Worm (Caenorhabditis elegans) whole organism, mixed stage, embryonic: ENCODE data around the gene fkb-4.

Experiments
- M03D4.4 ChIP-seq: sonication (generic microtip); optimal IDR thresholded peaks from 2 replicates; lab custom pipeline; 2017; ENCODE audit warnings: mild to moderate bottlenecking, missing genetic modification characterization, missing compliant biosample characterization
- bed-3 ChIP-seq: fragments of 200-800 bp; sonication (Bioruptor generic); optimal IDR thresholded peaks from 3 replicates; lab custom pipeline; 2018; ENCODE audit warnings: mild to moderate bottlenecking, missing genetic modification characterization, moderate library complexity, missing compliant biosample characterization
- blmp-1 ChIP-seq: fragments of 150-350 bp; optimal IDR thresholded peaks from 2 replicates; lab custom pipeline; 2014; ENCODE audit warnings: missing biosample characterization, missing genetic modification characterization
- ceh-43 ChIP-seq: fragments of 200-800 bp; sonication (Bioruptor generic); optimal IDR thresholded peaks from 2 replicates; lab custom pipeline; 2018; ENCODE audit warnings: mild to moderate bottlenecking, missing genetic modification characterization, moderate library complexity, missing compliant biosample characterization
- ceh-83 ChIP-seq: fragments of 200-800 bp; sonication (Bioruptor generic); optimal IDR thresholded peaks from 2 replicates; lab custom pipeline; 2018; ENCODE audit warnings: mild to moderate bottlenecking, missing genetic modification characterization, missing compliant biosample characterization
- ces-1 ChIP-seq: fragments of 150-350 bp; optimal IDR thresholded peaks from 2 replicates; lab custom pipeline; 2014; ENCODE audit warnings: missing biosample characterization, missing genetic modification reagents, missing genetic modification characterization
- cnd-1 ChIP-seq: fragments of 200-800 bp; sonication (Bioruptor generic); optimal IDR thresholded peaks from 2 replicates; lab custom pipeline; 2018; ENCODE audit warnings: mild to moderate bottlenecking, missing genetic modification characterization, missing compliant biosample characterization
- drap-1 ChIP-seq: fragments of 200-800 bp; sonication (Bioruptor generic); optimal IDR thresholded peaks from 3 replicates; lab custom pipeline; 2018; ENCODE audit warnings: mild to moderate bottlenecking, missing genetic modification characterization, missing compliant biosample characterization
- elt-1 ChIP-seq: sonication (generic microtip); optimal IDR thresholded peaks from 2 replicates; lab custom pipeline; 2017; ENCODE audit warnings: missing genetic modification characterization, mild to moderate bottlenecking, missing compliant biosample characterization, antibody characterized with exemption, moderate library complexity, borderline replicate concordance; ENCODE audit not compliant: insufficient read depth
- flh-1 ChIP-seq: fragments of 200-800 bp; sonication (Bioruptor generic); optimal IDR thresholded peaks from 2 replicates; lab custom pipeline; 2018; ENCODE audit warnings: mild to moderate bottlenecking, missing genetic modification characterization, moderate library complexity, missing compliant biosample characterization
- ham-2 ChIP-seq: fragments of 200-800 bp; sonication (Bioruptor generic); optimal IDR thresholded peaks from 2 replicates; lab custom pipeline; 2018; ENCODE audit warnings: mild to moderate bottlenecking, missing genetic modification characterization, missing compliant biosample characterization
- hlh-1 ChIP-seq: fragments of 150-350 bp; optimal IDR thresholded peaks from 2 replicates; lab custom pipeline; 2014; ENCODE audit warnings: missing biosample characterization, missing genetic modification reagents, missing genetic modification characterization
- lin-13 ChIP-seq: fragments of 150-350 bp; optimal IDR thresholded peaks from 2 replicates; lab custom pipeline; 2014; ENCODE audit warnings: missing biosample characterization, missing genetic modification characterization
- lsy-2 ChIP-seq: fragments of 150-350 bp; optimal IDR thresholded peaks from 2 replicates; lab custom pipeline; 2014; ENCODE audit warnings: missing biosample characterization, missing genetic modification characterization
- mab-5 ChIP-seq: fragments of 150-350 bp; optimal IDR thresholded peaks from 2 replicates; lab custom pipeline; 2014; ENCODE audit warnings: missing biosample characterization, missing genetic modification characterization
- mep-1 ChIP-seq: fragments of 150-350 bp; optimal IDR thresholded peaks from 2 replicates; lab custom pipeline; 2017; ENCODE audit warnings: missing biosample characterization, missing genetic modification reagents, missing genetic modification characterization, inconsistent platforms
- mls-2 ChIP-seq: sonication (generic microtip); optimal IDR thresholded peaks from 2 replicates; lab custom pipeline; 2016; ENCODE audit warnings: mild to moderate bottlenecking, missing genetic modification characterization, moderate library complexity, missing compliant biosample characterization
- nhr-12 ChIP-seq: fragments of 150-350 bp; optimal IDR thresholded peaks from 2 replicates; lab custom pipeline; 2014; ENCODE audit warnings: missing biosample characterization, missing genetic modification characterization
- nhr-2 ChIP-seq: fragments of 150-350 bp; optimal IDR thresholded peaks from 2 replicates; lab custom pipeline; 2014; ENCODE audit warnings: missing biosample characterization, missing genetic modification characterization
- nhr-237 ChIP-seq: fragments of 150-350 bp; optimal IDR thresholded peaks from 2 replicates; lab custom pipeline; 2014; ENCODE audit warnings: missing biosample characterization, missing genetic modification characterization
- nhr-28 ChIP-seq: fragments of 150-350 bp; optimal IDR thresholded peaks from 2 replicates; lab custom pipeline; 2014; ENCODE audit warnings: missing biosample characterization, missing genetic modification characterization
- nhr-76 ChIP-seq: sonication (generic microtip); optimal IDR thresholded peaks from 2 replicates; lab custom pipeline; 2017; ENCODE audit warnings: missing biosample characterization, missing genetic modification characterization
- pha-4 ChIP-seq: fragments of 150-350 bp; optimal IDR thresholded peaks from 2 replicates; lab custom pipeline; 2018; ENCODE audit warnings: missing biosample characterization, missing genetic modification reagents, missing genetic modification characterization
- sem-2 ChIP-seq: fragments of 200-800 bp; sonication (Bioruptor generic); optimal IDR thresholded peaks from 2 replicates; lab custom pipeline; 2018; ENCODE audit warnings: mild to moderate bottlenecking, missing genetic modification characterization, missing compliant biosample characterization
- snpc-4 ChIP-seq: fragments of 150-350 bp; optimal IDR thresholded peaks from 2 replicates; lab custom pipeline; 2014; ENCODE audit warnings: missing biosample characterization, missing genetic modification characterization
- sptf-1 ChIP-seq: sonication (generic microtip); optimal IDR thresholded peaks from 2 replicates; lab custom pipeline; 2017; ENCODE audit warnings: mild to moderate bottlenecking, missing genetic modification characterization, moderate library complexity, missing compliant biosample characterization
- unc-120 ChIP-seq: sonication (generic microtip); optimal IDR thresholded peaks from 2 replicates; lab custom pipeline; 2017; ENCODE audit warnings: missing genetic modification characterization, missing compliant biosample characterization; ENCODE audit not compliant: poor library complexity, severe bottlenecking
- unc-39 ChIP-seq: fragments of 150-350 bp; optimal IDR thresholded peaks from 2 replicates; lab custom pipeline; 2014; ENCODE audit warnings: missing biosample characterization, missing genetic modification characterization
- unc-62 ChIP-seq: fragments of 150-350 bp; optimal IDR thresholded peaks from 2 replicates; lab custom pipeline; 2014; ENCODE audit warnings: missing biosample characterization, missing genetic modification reagents, missing genetic modification characterization
- zip-8 ChIP-seq: fragments of 150-350 bp; optimal IDR thresholded peaks from 2 replicates; lab custom pipeline; 2014; ENCODE audit warnings: missing biosample characterization, missing genetic modification characterization
- ztf-11 ChIP-seq: fragments of 150-350 bp; optimal IDR thresholded peaks from 2 replicates; lab custom pipeline; 2014; ENCODE audit warnings: missing biosample characterization, missing genetic modification characterization

fkb-4 gene

ce11 chrV:12787026-12787425 is at the start of gene fkb-4:
Gene fkb-4, minus strand, starts transcription at chrV:12787126.
- TF ChIP-seq ham-2 (GFP tag; lab: Kevin White, UChicago) (no peak), zip-8 (tag; lab: Kevin White, UChicago) (no peak), hlh-1 (tag; lab: Kevin White, UChicago) (no peak), unc-120 (tag; lab: Kevin White, UChicago) (no peak), sem-2 (GFP tag; lab: Kevin White, UChicago) (no peak), unc-62 (GFP tag; lab: Kevin White, UChicago) (no peak), nhr-2 (tag; lab: Kevin White, UChicago) (no peak), elt-1 (tag; lab: Kevin White, UChicago) (no peak), drap-1 (GFP tag; lab: Kevin White, UChicago) (no peak), lin-13 (no peak), nhr-12 (tag; lab: Kevin White, UChicago) (no peak), nhr-28 (tag; lab: Kevin White, UChicago) (no peak), unc-39 (tag; lab: Kevin White, UChicago) (no peak), ces-1 (GFP tag; lab: Kevin White, UChicago) (no peak), flh-1 (GFP tag; lab: Kevin White, UChicago) (no peak), sptf-1 (tag; lab: Kevin White, UChicago) (no peak), blmp-1 (no peak), lsy-2 (tag; lab: Kevin White, UChicago) (no peak), nhr-237 (tag; lab: Kevin White, UChicago) (no peak), bed-3 (GFP tag; lab: Kevin White, UChicago) (no peak)
- TF ChIP-seq, all 35 proteins: peak for 0

DNA sequence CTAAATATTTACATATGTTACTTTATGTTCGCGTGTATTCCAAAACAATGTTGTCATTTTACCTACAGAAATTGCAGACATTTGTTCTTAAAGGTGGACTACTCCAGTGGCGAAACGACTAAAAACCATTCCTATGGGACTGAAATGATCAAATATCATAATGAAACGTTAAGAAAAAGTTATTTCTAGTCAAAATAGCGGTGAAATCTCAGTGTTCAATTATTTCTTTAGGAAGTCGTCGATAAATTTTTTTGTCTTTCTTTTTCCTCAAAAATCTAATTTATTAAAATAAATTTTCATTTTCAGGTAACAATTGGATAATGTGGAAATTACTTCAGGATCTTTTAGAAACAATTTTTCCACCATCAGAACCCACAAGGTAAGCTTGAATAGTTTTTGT is 48.5 kb upstream of the fkb-4 start, which contains the start of gene C44H9.4:
Gene C44H9.4, plus strand, starts transcription at position 301 of the 400 bp plus-strand sequence.
- no peak for TF ChIP-seq M03D4.4 (tag; lab: Kevin White, UChicago)
- TF ChIP-seq ztf-11, result no peak
- no peak for TF ChIP-seq drap-1 (GFP tag; lab: Kevin White, UChicago)
- no peak for TF ChIP-seq flh-1 (GFP tag; lab: Kevin White, UChicago)
- TF ChIP-seq nhr-76 (tag; lab: Kevin White, UChicago), result no peak
- no peak for TF ChIP-seq nhr-28 (tag; lab: Kevin White, UChicago)
- TF ChIP-seq zip-8 (tag; lab: Kevin White, UChicago), result no peak
- no peak for TF ChIP-seq lin-13
- no peak for TF ChIP-seq mls-2 (tag; lab: Kevin White, UChicago)
- TF ChIP-seq ceh-43 (GFP tag; lab: Kevin White, UChicago), result no peak
- no peak for TF ChIP-seq lsy-2 (tag; lab: Kevin White, UChicago)

DNA sequence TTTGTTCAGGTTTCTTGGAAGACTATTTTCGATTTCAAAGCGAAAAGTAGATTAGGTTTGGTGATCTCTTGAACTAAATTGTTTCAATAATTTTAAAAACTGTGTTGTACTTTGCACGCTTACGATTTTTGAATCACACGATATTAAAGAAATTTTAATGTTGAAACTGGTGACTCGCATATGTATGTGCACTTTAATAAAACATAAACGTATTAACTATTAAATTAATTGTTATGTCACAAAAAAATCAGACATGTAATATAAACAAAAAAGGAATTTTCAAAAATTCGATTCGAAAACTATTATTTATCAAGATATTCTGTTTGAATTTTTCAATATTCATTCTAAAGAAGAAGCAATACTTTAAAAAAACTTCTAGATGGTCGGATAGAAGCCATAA is 40.3 kb upstream of the fkb-4 start, which contains the start of gene ugt-15:
Gene ugt-15, plus strand, starts transcription at position 301 of the 400 bp plus-strand sequence.
- no peak for TF ChIP-seq unc-39 (tag; lab: Kevin White, UChicago)

- TF ChIP-seq pha-4 (tag; lab: Kevin White, UChicago) (no peak), nhr-76 (tag; lab: Kevin White, UChicago) (no peak), sem-2 (GFP tag; lab: Kevin White, UChicago) (no peak), nhr-2 (tag; lab: Kevin White, UChicago) (no peak), lsy-2 (tag; lab: Kevin White, UChicago) (no peak), nhr-237 (tag; lab: Kevin White, UChicago) (no peak), elt-1 (tag; lab: Kevin White, UChicago) (no peak), ham-2 (GFP tag; lab: Kevin White, UChicago) (no peak), unc-62 (GFP tag; lab: Kevin White, UChicago) (no peak), drap-1 (GFP tag; lab: Kevin White, UChicago) (no peak), sptf-1 (tag; lab: Kevin White, UChicago) (no peak), mls-2 (tag; lab: Kevin White, UChicago) (no peak)
Measured at ce11 chrV:12824777-12825176, 37.9 kb upstream of the fkb-4 start, which contains the start of gene ugt-16. Gene ugt-16, plus strand, starts transcription at chrV:12825024.

- TF ChIP-seq ceh-83 (GFP tag; lab: Kevin White, UChicago) (no peak), sptf-1 (tag; lab: Kevin White, UChicago) (no peak), nhr-12 (tag; lab: Kevin White, UChicago) (no peak), nhr-2 (tag; lab: Kevin White, UChicago) (no peak), snpc-4 (no peak), blmp-1 (no peak), hlh-1 (tag; lab: Kevin White, UChicago) (no peak), ham-2 (GFP tag; lab: Kevin White, UChicago) (no peak), mep-1 (tag; lab: Kevin White, UChicago) (no peak), zip-8 (tag; lab: Kevin White, UChicago) (no peak), unc-62 (GFP tag; lab: Kevin White, UChicago) (no peak), mab-5 (tag; lab: Kevin White, UChicago) (no peak), unc-39 (tag; lab: Kevin White, UChicago) (no peak), lin-13 (no peak), cnd-1 (tag; lab: Kevin White, UChicago) (no peak), bed-3 (GFP tag; lab: Kevin White, UChicago) (no peak), pha-4 (tag; lab: Kevin White, UChicago) (no peak)
- TF ChIP-seq, all 35 proteins: peak for 0
Measured at ce11 chrV:12822065-12822464, 35.1 kb upstream of the fkb-4 start.
